Worm (Caenorhabditis elegans) whole organism, late embryonic: ENCODE results near the gene F36H5.12.
"Not testable (repeated sequence)": the region's sequence is repeated elsewhere in the genome, so short reads cannot be mapped to it uniquely, and the experiment has no call there.

Experiments used
- C08G9.2 ChIP-seq: sonication (generic microtip); optimal IDR thresholded peaks from 2 replicates; lab custom pipeline; 2016; ENCODE audit warnings: mild to moderate bottlenecking, missing genetic modification characterization, moderate library complexity, missing compliant biosample characterization
- ahr-1 ChIP-seq: sonication (generic microtip); optimal IDR thresholded peaks from 2 replicates; lab custom pipeline; 2016; ENCODE audit warnings: missing genetic modification characterization, missing compliant biosample characterization
- ceh-14 ChIP-seq: sonication (generic microtip); optimal IDR thresholded peaks from 2 replicates; lab custom pipeline; 2016; ENCODE audit warnings: missing genotype, missing genetic modification characterization, missing compliant biosample characterization
- ceh-18 ChIP-seq: sonication (generic microtip); optimal IDR thresholded peaks from 2 replicates; lab custom pipeline; 2016; ENCODE audit warnings: missing genetic modification characterization, missing compliant biosample characterization
- ceh-2 ChIP-seq: sonication (generic microtip); optimal IDR thresholded peaks from 2 replicates; lab custom pipeline; 2016; ENCODE audit warnings: missing genotype, missing genetic modification characterization, missing compliant biosample characterization
- ceh-22 ChIP-seq: sonication (generic microtip); optimal IDR thresholded peaks from 2 replicates; lab custom pipeline; 2017; ENCODE audit warnings: missing biosample characterization, missing genetic modification characterization
- ceh-24 ChIP-seq: sonication (generic microtip); optimal IDR thresholded peaks from 2 replicates; lab custom pipeline; 2016; ENCODE audit warnings: mild to moderate bottlenecking, missing genetic modification characterization, missing compliant biosample characterization
- ceh-34 ChIP-seq: sonication (generic microtip); optimal IDR thresholded peaks from 2 replicates; lab custom pipeline; 2016; ENCODE audit warnings: mild to moderate bottlenecking, missing genetic modification characterization, missing compliant biosample characterization
- dmd-4 ChIP-seq: sonication (generic microtip); optimal IDR thresholded peaks from 2 replicates; lab custom pipeline; 2016; ENCODE audit warnings: borderline replicate concordance, missing genetic modification characterization, missing compliant biosample characterization
- dve-1 ChIP-seq: sonication (generic microtip); optimal IDR thresholded peaks from 2 replicates; lab custom pipeline; 2017; ENCODE audit warnings: antibody characterized with exemption, mild to moderate bottlenecking, missing genetic modification characterization, missing compliant biosample characterization
- elt-4 ChIP-seq: sonication (generic microtip); optimal IDR thresholded peaks from 2 replicates; lab custom pipeline; 2016; ENCODE audit warnings: missing genetic modification characterization, missing compliant biosample characterization
- eyg-1 ChIP-seq: sonication (generic microtip); optimal IDR thresholded peaks from 2 replicates; lab custom pipeline; 2016; ENCODE audit warnings: missing genotype, missing genetic modification characterization, missing compliant biosample characterization
- fax-1 ChIP-seq: sonication (generic microtip); optimal IDR thresholded peaks from 2 replicates; lab custom pipeline; 2016; ENCODE audit warnings: missing genotype, missing genetic modification characterization, missing compliant biosample characterization
- fkh-10 ChIP-seq: fragments of 150-350 bp; optimal IDR thresholded peaks from 2 replicates; lab custom pipeline; 2014; ENCODE audit warnings: missing biosample characterization, missing genetic modification reagents, missing genetic modification characterization
- gmeb-2 ChIP-seq: sonication (generic microtip); optimal IDR thresholded peaks from 2 replicates; lab custom pipeline; 2016; ENCODE audit warnings: missing genetic modification characterization, inconsistent platforms, missing compliant biosample characterization
- hlh-15 ChIP-seq: sonication (generic microtip); optimal IDR thresholded peaks from 2 replicates; lab custom pipeline; 2016; ENCODE audit warnings: missing genetic modification characterization, missing compliant biosample characterization
- hlh-30 ChIP-seq: sonication (generic microtip); optimal IDR thresholded peaks from 2 replicates; lab custom pipeline; 2017; ENCODE audit warnings: antibody characterized with exemption, missing genetic modification characterization, missing compliant biosample characterization; ENCODE audit not compliant: insufficient read depth
- hlh-6 ChIP-seq: sonication (generic microtip); optimal IDR thresholded peaks from 2 replicates; lab custom pipeline; 2016; ENCODE audit warnings: missing genotype, missing genetic modification characterization, missing compliant biosample characterization
- lim-6 ChIP-seq: sonication (generic microtip); optimal IDR thresholded peaks from 2 replicates; lab custom pipeline; 2016; ENCODE audit warnings: missing genetic modification characterization, missing compliant biosample characterization
- madf-2 ChIP-seq: sonication (generic microtip); optimal IDR thresholded peaks from 2 replicates; lab custom pipeline; 2017; ENCODE audit warnings: missing genetic modification characterization, missing compliant biosample characterization
- npax-4 ChIP-seq: sonication (generic microtip); optimal IDR thresholded peaks from 2 replicates; lab custom pipeline; 2016; ENCODE audit warnings: missing genetic modification characterization, missing compliant biosample characterization
- odd-2 ChIP-seq: sonication (generic microtip); optimal IDR thresholded peaks from 2 replicates; lab custom pipeline; 2017; ENCODE audit warnings: antibody characterized with exemption, mild to moderate bottlenecking, missing genetic modification characterization, missing compliant biosample characterization
- pag-3 ChIP-seq: sonication (generic microtip); optimal IDR thresholded peaks from 2 replicates; lab custom pipeline; 2016; ENCODE audit warnings: missing compliant biosample characterization, missing genetic modification characterization, borderline replicate concordance
- pat-9 ChIP-seq: fragments of 200-800 bp; sonication (Bioruptor generic); optimal IDR thresholded peaks from 2 replicates; lab custom pipeline; 2018; ENCODE audit warnings: mild to moderate bottlenecking, missing genetic modification characterization, moderate library complexity, missing compliant biosample characterization
- pha-2 ChIP-seq: sonication (generic microtip); optimal IDR thresholded peaks from 2 replicates; lab custom pipeline; 2017; ENCODE audit warnings: mild to moderate bottlenecking, missing genetic modification characterization, missing compliant biosample characterization
- pha-4 ChIP-seq: fragments of 150-350 bp; optimal IDR thresholded peaks from 2 replicates; lab custom pipeline; 2018; ENCODE audit warnings: missing biosample characterization, missing genetic modification reagents, missing genetic modification characterization
- pqm-1 ChIP-seq: sonication (generic microtip); optimal IDR thresholded peaks from 2 replicates; lab custom pipeline; 2016; ENCODE audit warnings: missing genetic modification characterization, missing compliant biosample characterization
- ref-2 ChIP-seq: sonication (generic microtip); optimal IDR thresholded peaks from 2 replicates; lab custom pipeline; 2016; ENCODE audit warnings: missing genetic modification characterization, missing compliant biosample characterization
- rnt-1 ChIP-seq: sonication (generic microtip); optimal IDR thresholded peaks from 2 replicates; lab custom pipeline; 2016; ENCODE audit warnings: missing genetic modification characterization, missing compliant biosample characterization
- sox-4 ChIP-seq: sonication (generic microtip); optimal IDR thresholded peaks from 2 replicates; lab custom pipeline; 2017; ENCODE audit warnings: mild to moderate bottlenecking, missing genetic modification characterization, inconsistent platforms, missing compliant biosample characterization
- tbx-2 ChIP-seq: sonication (generic microtip); optimal IDR thresholded peaks from 2 replicates; lab custom pipeline; 2016; ENCODE audit warnings: missing genetic modification characterization, missing compliant biosample characterization
- tbx-7 ChIP-seq: sonication (generic microtip); optimal IDR thresholded peaks from 2 replicates; lab custom pipeline; 2016; ENCODE audit warnings: missing genotype, missing genetic modification characterization, missing compliant biosample characterization
- zip-5 ChIP-seq: sonication (generic microtip); optimal IDR thresholded peaks from 2 replicates; lab custom pipeline; 2016; ENCODE audit warnings: missing genetic modification characterization, missing compliant biosample characterization

The F36H5.12 gene

ce11 chrII:1759602-1760001, 17.0 kb downstream of the F36H5.12 start, which contains the start of gene F36H5.18:
Gene F36H5.18 (plus strand): TSS chrII:1759902.
- no peak for TF ChIP-seq ceh-14
- no peak for TF ChIP-seq tbx-2 (tag; lab: Kevin White, UChicago)
- no peak for TF ChIP-seq ahr-1
- no peak for TF ChIP-seq pqm-1 (tag; lab: Kevin White, UChicago)
- TF ChIP-seq dve-1 (tag; lab: Kevin White, UChicago): no peak
- no peak for TF ChIP-seq tbx-7
- TF ChIP-seq, all 69 proteins: peak for 0

ce11 chrII:1761564-1761963, 18.9 kb downstream of the F36H5.12 start, which contains the start of gene F36H5.4:
Gene F36H5.4 (plus strand): TSS chrII:1761864.
- TF ChIP-seq ceh-18 (tag; lab: Kevin White, UChicago): no peak
- TF ChIP-seq sox-4 (tag; lab: Kevin White, UChicago): no peak
- no peak for TF ChIP-seq pat-9 (tag; lab: Kevin White, UChicago)
- no peak for TF ChIP-seq ref-2 (tag; lab: Kevin White, UChicago)
- no peak for TF ChIP-seq hlh-30 (tag; lab: Kevin White, UChicago)
- no peak for TF ChIP-seq fax-1 (tag; lab: Kevin White, UChicago)
- TF ChIP-seq ceh-34 (tag; lab: Kevin White, UChicago): no peak
- no peak for TF ChIP-seq pha-2
- TF ChIP-seq madf-2 (tag; lab: Kevin White, UChicago): no peak
- no peak for TF ChIP-seq pag-3 (tag; lab: Kevin White, UChicago)
- no peak for TF ChIP-seq odd-2 (tag; lab: Kevin White, UChicago)
- TF ChIP-seq ceh-24 (tag; lab: Kevin White, UChicago): no peak
- TF ChIP-seq dmd-4 (tag; lab: Kevin White, UChicago): no peak
- TF ChIP-seq C08G9.2 (tag; lab: Kevin White, UChicago): no peak

- TF ChIP-seq pha-4 (no peak), odd-2 (tag; lab: Kevin White, UChicago) (no peak), ceh-34 (tag; lab: Kevin White, UChicago) (no peak), gmeb-2 (tag; lab: Kevin White, UChicago) (no peak), lim-6 (tag; lab: Kevin White, UChicago) (no peak), hlh-15 (tag; lab: Kevin White, UChicago) (no peak), elt-4 (tag; lab: Kevin White, UChicago) (no peak), ceh-2 (tag; lab: Kevin White, UChicago) (no peak)
Measured at ce11 chrII:1763072-1763471, 20.4 kb downstream of the F36H5.12 start, which contains the start of gene math-28. Gene math-28 (plus strand): TSS chrII:1763372.

ce11 chrII:1766715-1767114, 24.1 kb downstream of the F36H5.12 start:
- TF ChIP-seq ref-2 (tag; lab: Kevin White, UChicago): no peak
- no peak for TF ChIP-seq eyg-1 (tag; lab: Kevin White, UChicago)
- no peak for TF ChIP-seq zip-5 (tag; lab: Kevin White, UChicago)

ce11 chrII:1771347-1771746, 28.7 kb downstream of the F36H5.12 start, which contains the start of gene math-26:
Gene math-26 (plus strand): TSS chrII:1771647.
- not testable (repeated sequence) for TF ChIP-seq rnt-1, C08G9.2, ceh-18 (tag; lab: Kevin White, UChicago)

ce11 chrII:1771785-1772184, 29.1 kb downstream of the F36H5.12 start, which contains the start of gene math-3:
Gene math-3 (plus strand): TSS chrII:1772085.
- TF ChIP-seq ceh-22: no peak
- TF ChIP-seq ceh-34 (tag; lab: Kevin White, UChicago): no peak
- TF ChIP-seq npax-4 (tag; lab: Kevin White, UChicago): no peak
- no peak for TF ChIP-seq hlh-6 (tag; lab: Kevin White, UChicago)
- TF ChIP-seq fkh-10 (GFP tag; lab: Kevin White, UChicago): no peak
- no peak for TF ChIP-seq rnt-1 (tag; lab: Kevin White, UChicago)
